Fruit fly (Drosophila melanogaster): ENCODE results near the gene CG42374.

CG42374 gene

dm6 chr3L:19292440-19293175 is 29.0 kb downstream of the CG42374 start, which contains the start of gene Gbs-76A (continued):
- TF ChIP-seq CG12299 (tag; optimal IDR thresholded peaks at IDR 0.05) (peak; percentile 74), CG1647 (GFP tag; optimal IDR thresholded peaks at IDR 0.05) (no peak), CG7839 (tag; optimal IDR thresholded peaks at IDR 0.05) (peak; percentile 91), CG3995 (GFP tag; optimal IDR thresholded peaks at IDR 0.05) (no peak), da (GFP tag; optimal IDR thresholded peaks at IDR 0.05) (no peak), jumu (GFP tag; optimal IDR thresholded peaks at IDR 0.05) (no peak), Hr51 (GFP tag; optimal IDR thresholded peaks at IDR 0.05) (peak; percentile 21 to 91), CG6854 (GFP tag; optimal IDR thresholded peaks at IDR 0.05) (peak; percentile 78), dimm (GFP tag; IDR thresholded peaks at IDR 0.05) (no peak), CG6683 (GFP tag; optimal IDR thresholded peaks at IDR 0.05) (peak; percentile 79), schlank (tag; optimal IDR thresholded peaks at IDR 0.05) (peak; percentile 18), lmd (GFP tag; IDR thresholded peaks at IDR 0.05) (peak; percentile 87), Nf-YA (GFP tag; IDR thresholded peaks at IDR 0.05) (peak; percentile 55; the same call in 1 of the 2 replicates), ara (GFP tag; IDR thresholded peaks at IDR 0.05) (peak; percentile 73; the same call in 1 of the 2 replicates), wek (GFP tag; optimal IDR thresholded peaks at IDR 0.05) (no peak), al (GFP tag; IDR thresholded peaks at IDR 0.05) (peak; percentile 67), ewg (GFP tag; optimal IDR thresholded peaks at IDR 0.05) (peak; percentile 65), CG6272 (GFP tag; IDR thresholded peaks at IDR 0.05) (peak; percentile 43; the same call in 1 of the 2 replicates), ind (GFP tag; optimal IDR thresholded peaks at IDR 0.05) (peak; percentile 70), CG15514 (GFP tag; optimal IDR thresholded peaks at IDR 0.05) (peak; percentile 69), scrt (GFP tag; optimal IDR thresholded peaks at IDR 0.05) (peak; percentile 77), Kr (GFP tag; optimal IDR thresholded peaks at IDR 0.05) (no peak), unpg (GFP tag; optimal IDR thresholded peaks at IDR 0.05) (peak; percentile 90), lab (GFP tag; optimal IDR thresholded peaks at IDR 0.05) (peak; percentile 91), esg (GFP tag; conservative IDR thresholded peaks at IDR 0.05) (peak; percentile 59; the same call in 1 of the 2 replicates), CG6654 (GFP tag; optimal IDR thresholded peaks at IDR 0.05) (peak; percentile 51), tio (GFP tag; optimal IDR thresholded peaks at IDR 0.05) (peak; percentile 32), fd64A (GFP tag; optimal IDR thresholded peaks at IDR 0.05) (no peak), Doc2 (GFP tag; IDR thresholded peaks at IDR 0.05) (no peak), cwo (GFP tag; optimal IDR thresholded peaks at IDR 0.05) (peak; percentile 87), sima (GFP tag; optimal IDR thresholded peaks at IDR 0.05) (no peak), ro (GFP tag; IDR thresholded peaks at IDR 0.05) (peak; percentile 9; the same call in 1 of the 2 replicates), wor (GFP tag; IDR thresholded peaks at IDR 0.05) (peak; percentile 59), ems (GFP tag; optimal IDR thresholded peaks at IDR 0.05) (no peak), sug (tag; optimal IDR thresholded peaks at IDR 0.05) (peak; percentile 88), CG15479 (GFP tag; optimal IDR thresholded peaks at IDR 0.05) (no peak), sob (GFP tag; IDR thresholded peaks at IDR 0.05) (peak; percentile 76), slp2 (GFP tag; optimal IDR thresholded peaks at IDR 0.05) (no peak), CG15269 (tag; optimal IDR thresholded peaks at IDR 0.05) (peak; percentile 92), h (optimal IDR thresholded peaks at IDR 0.05) (no peak), CG3838 (GFP tag; optimal IDR thresholded peaks at IDR 0.05) (no peak), en (GFP tag; optimal IDR thresholded peaks at IDR 0.05) (no peak), bsh (GFP tag; optimal IDR thresholded peaks at IDR 0.05) (peak; percentile 58 to 89), wdn (GFP tag; IDR thresholded peaks at IDR 0.05) (peak; percentile 49; the same call in 1 of the 2 replicates), CG4730 (GFP tag; IDR thresholded peaks at IDR 0.05) (peak; percentile 42; the same call in 1 of the 2 replicates), bab2 (GFP tag; optimal IDR thresholded peaks at IDR 0.05) (no peak), trh (GFP tag; optimal IDR thresholded peaks at IDR 0.05) (no peak), Optix (GFP tag; IDR thresholded peaks at IDR 0.05) (no peak), CG18262 (tag; optimal IDR thresholded peaks at IDR 0.05) (peak; percentile 88), Sox100B (GFP tag; optimal IDR thresholded peaks at IDR 0.05) (peak; percentile 85)
